Fruit fly (Drosophila melanogaster): ENCODE results near the gene CG44085.
A peak's percentile ranks its signal among the peaks of the same experiment; 100 is the strongest.

The CG44085 gene

DNA sequence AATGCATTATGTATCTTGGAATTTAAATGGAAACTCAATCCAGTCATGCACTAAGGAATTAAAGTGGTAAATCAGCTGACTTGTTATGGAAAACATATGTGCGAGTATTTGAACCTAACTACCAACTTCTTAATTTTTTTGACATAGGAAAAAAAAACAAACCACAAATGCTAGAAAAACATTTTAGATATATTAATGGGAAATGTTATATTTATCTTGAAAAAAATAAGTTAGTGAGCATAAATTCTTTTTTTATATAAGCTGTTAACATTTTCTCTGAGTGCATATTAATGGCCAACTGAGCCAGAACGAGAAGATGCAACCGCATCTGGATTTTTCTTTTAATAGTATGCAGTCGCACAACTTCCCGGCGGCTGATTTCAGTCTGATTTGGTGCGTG is 9.6 kb upstream of the CG44085 start:
- no peak for TF ChIP-seq seq (GFP tag; IDR thresholded peaks at IDR 0.05)

DNA sequence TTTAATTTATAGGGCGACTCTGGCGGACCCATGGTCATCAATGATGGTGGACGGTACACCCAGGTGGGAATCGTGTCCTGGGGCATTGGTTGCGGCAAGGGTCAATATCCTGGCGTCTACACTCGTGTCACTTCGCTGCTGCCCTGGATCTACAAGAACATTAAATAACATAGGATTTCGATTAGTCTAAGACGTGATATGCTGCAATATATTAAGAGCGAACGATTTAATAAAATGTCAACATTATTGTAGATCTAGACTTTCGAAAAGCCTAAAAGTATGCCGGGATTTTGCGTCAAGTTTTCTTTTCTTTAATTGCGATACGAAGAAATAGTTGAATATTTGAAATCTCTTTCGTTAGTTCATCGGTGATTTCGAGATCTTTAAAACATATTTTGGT is 3.6 kb upstream of the CG44085 start, which contains the start of gene Naa20B:
Naa20B (plus strand) TSS at position 301 of the 400 bp plus-strand sequence.
- TF ChIP-seq scrt (GFP tag; optimal IDR thresholded peaks at IDR 0.05), result no peak
- no peak for TF ChIP-seq CG17802 (tag; optimal IDR thresholded peaks at IDR 0.05)
- no peak for TF ChIP-seq CG13624 (GFP tag; optimal IDR thresholded peaks at IDR 0.05)
- TF ChIP-seq ac (GFP tag; optimal IDR thresholded peaks at IDR 0.05), result no peak
- no peak for TF ChIP-seq crp (GFP tag; optimal IDR thresholded peaks at IDR 0.05)
- no peak for TF ChIP-seq CG8765 (GFP tag; IDR thresholded peaks at IDR 0.05)
- TF ChIP-seq Tbp (GFP tag; optimal IDR thresholded peaks at IDR 0.05), result no peak
- no peak for TF ChIP-seq CG30431 (GFP tag; optimal IDR thresholded peaks at IDR 0.05)
- no peak for TF ChIP-seq Atf-2 (GFP tag; optimal IDR thresholded peaks at IDR 0.05)
- TF ChIP-seq salm (tag; optimal IDR thresholded peaks at IDR 0.05), result no peak
- no peak for TF ChIP-seq CG10147 (GFP tag; optimal IDR thresholded peaks at IDR 0.05)
- TF ChIP-seq tin (GFP tag; optimal IDR thresholded peaks at IDR 0.05), result no peak

DNA sequence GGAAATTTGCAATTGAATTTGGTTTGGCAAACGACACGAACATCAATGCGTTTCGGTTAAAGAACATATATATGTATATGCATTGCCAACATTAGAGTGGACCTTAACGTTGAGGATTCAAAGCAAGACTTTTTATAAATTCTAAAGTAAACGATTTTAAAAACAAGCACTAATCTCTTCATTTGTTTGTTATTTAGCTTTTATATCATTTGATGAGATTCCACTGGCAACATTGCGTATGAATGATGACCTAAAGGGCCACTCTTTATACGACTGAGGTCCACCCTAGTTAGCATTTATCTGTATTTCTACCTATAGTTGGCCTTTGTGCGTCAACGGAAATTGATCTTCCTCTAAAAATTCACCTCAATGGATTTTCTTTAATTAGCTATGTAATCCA is 2.1 kb upstream of the CG44085 start:
- no peak for TF ChIP-seq CG8281 (tag; optimal IDR thresholded peaks at IDR 0.05)
- peak; percentile 2 for TF ChIP-seq CG2120 (GFP tag; optimal IDR thresholded peaks at IDR 0.05)
- no peak for TF ChIP-seq sim (GFP tag; IDR thresholded peaks at IDR 0.05)
- TF ChIP-seq H2.0 (GFP tag; IDR thresholded peaks at IDR 0.05), result 0 out of 2 replicates have a peak, but pooled peaks have one; percentile 22
- TF ChIP-seq CG6689 (GFP tag; IDR thresholded peaks at IDR 0.05), result peak; percentile 36; the same call in 1 of the 2 replicates
- TF ChIP-seq Ptx1 (GFP tag; IDR thresholded peaks at IDR 0.05), result no peak
- peak; percentile 69 for TF ChIP-seq sens (GFP tag)
- TF ChIP-seq HHEX (GFP tag; optimal IDR thresholded peaks at IDR 0.05), result peak; percentile 30
- peak; percentile 9 for TF ChIP-seq zfh2 (GFP tag; optimal IDR thresholded peaks at IDR 0.05)
- no peak for TF ChIP-seq H15 (GFP tag; IDR thresholded peaks at IDR 0.05)
- TF ChIP-seq fd96Cb (tag; optimal IDR thresholded peaks at IDR 0.05), result peak; percentile 19
- no peak for TF ChIP-seq Neu2 (GFP tag; optimal IDR thresholded peaks at IDR 0.05; ENCODE audit: borderline replicate concordance)
- no peak for TF ChIP-seq HLH4C (GFP tag; IDR thresholded peaks at IDR 0.05; ENCODE audit: partially characterized antibody)
- peak; percentile 53; the same call in 1 of the 2 replicates for TF ChIP-seq Drgx (GFP tag; IDR thresholded peaks at IDR 0.05)
- peak; percentile 47 for TF ChIP-seq Rfx (GFP tag; IDR thresholded peaks at IDR 0.05)
- peak; percentile 31 for TF ChIP-seq Ets65A (GFP tag)
- no peak for TF ChIP-seq CG32767 (GFP tag; IDR thresholded peaks at IDR 0.05)
- TF ChIP-seq Dfd (GFP tag; optimal IDR thresholded peaks at IDR 0.05), result no peak
- TF ChIP-seq CG14050 (GFP tag; IDR thresholded peaks at IDR 0.05), result 0 out of 3 replicates have a peak, but pooled peaks have one; percentile 19
- no peak for TF ChIP-seq Sry-δ (GFP tag; optimal IDR thresholded peaks at IDR 0.05)
- TF ChIP-seq Sox100B (GFP tag; optimal IDR thresholded peaks at IDR 0.05), result peak; percentile 8
- TF ChIP-seq ewg (GFP tag; optimal IDR thresholded peaks at IDR 0.05), result no peak
- TF ChIP-seq CG4424 (GFP tag; optimal IDR thresholded peaks at IDR 0.05), result peak; percentile 18
- no peak for TF ChIP-seq CG4617 (GFP tag; optimal IDR thresholded peaks at IDR 0.05; ENCODE audit: borderline replicate concordance)
- TF ChIP-seq CG7839 (tag; optimal IDR thresholded peaks at IDR 0.05), result peak; percentile 48
- no peak for TF ChIP-seq Hsf (GFP tag; optimal IDR thresholded peaks at IDR 0.05)
- TF ChIP-seq CG12219 (GFP tag; optimal IDR thresholded peaks at IDR 0.05), result peak; percentile 47
- TF ChIP-seq hkb (optimal IDR thresholded peaks at IDR 0.05), result no peak
- TF ChIP-seq hkb (GFP tag; IDR thresholded peaks at IDR 0.05), result no peak; the same call in 1 of the 2 replicates
- 0 out of 2 replicates have a peak, but pooled peaks have one; percentile 26 for TF ChIP-seq ara (GFP tag; IDR thresholded peaks at IDR 0.05)
- TF ChIP-seq CG12769 (tag; optimal IDR thresholded peaks at IDR 0.05), result peak; percentile 15
- TF ChIP-seq CG18599 (GFP tag; optimal IDR thresholded peaks at IDR 0.05), result peak; percentile 20
- no peak for TF ChIP-seq peb (GFP tag; IDR thresholded peaks at IDR 0.05)
- peak; percentile 7 for TF ChIP-seq Asciz (GFP tag; optimal IDR thresholded peaks at IDR 0.05)
- peak; percentile 8 for TF ChIP-seq Hmr (GFP tag; optimal IDR thresholded peaks at IDR 0.05)
- peak; percentile 50 for TF ChIP-seq CG2712 (tag; optimal IDR thresholded peaks at IDR 0.05)

Measured in whole organism, embryonic.